Fruit fly (Drosophila melanogaster) whole organism, embryonic: ENCODE measurements around the gene lobo.
A peak's percentile ranks its signal among the peaks of the same experiment; 100 is the strongest.

Experiments
- CG10147 ChIP-seq: fragments of 200-800 bp; sonication (Bioruptor generic); optimal IDR thresholded peaks from 2 replicates; lab custom pipeline; 2019; ENCODE audit warnings: missing biosample characterization, mild to moderate bottlenecking, missing genetic modification characterization, moderate library complexity
- CG11085 ChIP-seq: fragments of 200-800 bp; sonication (Bioruptor generic); IDR thresholded peaks from 2 replicates; pipeline ENCODE4 v1.3.6; 2022; ENCODE audit warnings: missing biosample characterization, missing genetic modification characterization
- CG11093 ChIP-seq: fragments of 200-800 bp; sonication (Bioruptor generic); IDR thresholded peaks from 3 replicates; pipeline ENCODE4 v1.3.6; 2022; ENCODE audit warnings: missing biosample characterization, missing genetic modification characterization
- CG11504 ChIP-seq: fragments of 200-800 bp; sonication (Bioruptor generic); optimal IDR thresholded peaks from 3 replicates; lab custom pipeline; 2019; ENCODE audit warnings: missing biosample characterization, mild to moderate bottlenecking, missing genetic modification characterization, moderate library complexity
- CG12299 ChIP-seq: fragments of 200-800 bp; sonication (Bioruptor generic); optimal IDR thresholded peaks from 2 replicates; lab custom pipeline; 2018; ENCODE audit warnings: missing biosample characterization, mild to moderate bottlenecking, missing genetic modification characterization
- CG14710 ChIP-seq: fragments of 200-800 bp; sonication (Bioruptor generic); optimal IDR thresholded peaks from 3 replicates; lab custom pipeline; 2019; ENCODE audit warnings: missing biosample characterization, mild to moderate bottlenecking, missing genetic modification characterization, moderate library complexity
- CG16779 ChIP-seq: fragments of 200-800 bp; sonication (Bioruptor generic); IDR thresholded peaks from 2 replicates; pipeline ENCODE4 v1.3.6; 2022; ENCODE audit warnings: missing biosample characterization, missing genetic modification characterization
- CG17385 ChIP-seq: fragments of 200-800 bp; sonication (Bioruptor generic); optimal IDR thresholded peaks from 3 replicates; lab custom pipeline; 2018; ENCODE audit warnings: missing biosample characterization, mild to moderate bottlenecking, missing genetic modification characterization
- CG2129 ChIP-seq: fragments of 200-800 bp; sonication (Bioruptor generic); IDR thresholded peaks from 2 replicates; pipeline ENCODE4 v1.3.6; 2022; ENCODE audit warnings: missing biosample characterization, missing genetic modification characterization; ENCODE audit not compliant: partially characterized antibody
- CG30403 ChIP-seq: fragments of 200-800 bp; sonication (Bioruptor generic); optimal IDR thresholded peaks from 3 replicates; lab custom pipeline; 2016; ENCODE audit warnings: missing biosample characterization, missing genetic modification characterization
- CG31365 ChIP-seq: fragments of 200-800 bp; sonication (Bioruptor generic); optimal IDR thresholded peaks from 2 replicates; lab custom pipeline; 2018; ENCODE audit warnings: missing biosample characterization, mild to moderate bottlenecking, missing genetic modification characterization
- CG31441 ChIP-seq: fragments of 200-800 bp; sonication (Bioruptor generic); IDR thresholded peaks from 2 replicates; pipeline ENCODE4 v1.3.6; 2022; ENCODE audit warnings: missing biosample characterization, missing genetic modification characterization
- CG33557 ChIP-seq: fragments of 200-800 bp; sonication (Bioruptor generic); optimal IDR thresholded peaks from 2 replicates; lab custom pipeline; 2019; ENCODE audit warnings: missing biosample characterization, mild to moderate bottlenecking, missing genetic modification characterization, moderate library complexity
- CG34224 ChIP-seq: fragments of 200-800 bp; sonication (Bioruptor generic); IDR thresholded peaks from 3 replicates; pipeline ENCODE4 v1.3.6; 2022; ENCODE audit warnings: missing biosample characterization, missing genetic modification characterization; ENCODE audit not compliant: partially characterized antibody
- CG3847 ChIP-seq: fragments of 200-800 bp; sonication (Bioruptor generic); IDR thresholded peaks from 2 replicates; pipeline ENCODE4 v1.3.6; 2022; ENCODE audit warnings: missing biosample characterization, missing genetic modification characterization
- CG3995 ChIP-seq: fragments of 200-800 bp; sonication (Bioruptor generic); optimal IDR thresholded peaks from 3 replicates; lab custom pipeline; 2016; ENCODE audit warnings: missing biosample characterization, missing genetic modification characterization
- CG5245 ChIP-seq: fragments of 200-800 bp; sonication (Bioruptor generic); optimal IDR thresholded peaks from 3 replicates; lab custom pipeline; 2016; ENCODE audit warnings: missing biosample characterization, missing genetic modification characterization
- CG6272 ChIP-seq: fragments of 200-800 bp; sonication (Bioruptor generic); IDR thresholded peaks from 2 replicates; pipeline ENCODE4 v1.3.6; 2022; ENCODE audit warnings: missing biosample characterization, missing genetic modification characterization
- CG6765 ChIP-seq: fragments of 200-800 bp; sonication (Bioruptor generic); optimal IDR thresholded peaks from 3 replicates; lab custom pipeline; 2017; ENCODE audit warnings: missing biosample characterization, mild to moderate bottlenecking, missing genetic modification characterization
- CG9797 ChIP-seq: fragments of 200-800 bp; sonication (Bioruptor generic); optimal IDR thresholded peaks from 3 replicates; lab custom pipeline; 2018; ENCODE audit warnings: missing biosample characterization, mild to moderate bottlenecking, missing genetic modification characterization
- CHES-1-like ChIP-seq: fragments of 200-800 bp; sonication (Bioruptor generic); optimal IDR thresholded peaks from 2 replicates; lab custom pipeline; 2016; ENCODE audit warnings: missing biosample characterization, missing genetic modification characterization
- Ets65A ChIP-seq: fragments of 200-800 bp; sonication (Bioruptor generic); peaks from one replicate; lab custom pipeline; 2016; ENCODE audit warnings: missing biosample characterization, missing genetic modification characterization
- Fer2 ChIP-seq: fragments of 200-800 bp; sonication (Bioruptor generic); optimal IDR thresholded peaks from 2 replicates; lab custom pipeline; 2018; ENCODE audit warnings: missing biosample characterization, mild to moderate bottlenecking, missing genetic modification characterization, moderate library complexity
- Fer3 ChIP-seq: fragments of 200-800 bp; sonication (Bioruptor generic); optimal IDR thresholded peaks from 2 replicates; lab custom pipeline; 2018; ENCODE audit warnings: missing biosample characterization, mild to moderate bottlenecking, missing genetic modification characterization, moderate library complexity
- Hey ChIP-seq: fragments of 200-800 bp; sonication (Bioruptor generic); optimal IDR thresholded peaks from 3 replicates; lab custom pipeline; 2018; ENCODE audit warnings: missing biosample characterization, mild to moderate bottlenecking, missing genetic modification characterization
- HmgZ ChIP-seq: fragments of 200-800 bp; sonication (Bioruptor generic); optimal IDR thresholded peaks from 2 replicates; lab custom pipeline; 2018; ENCODE audit warnings: missing biosample characterization, mild to moderate bottlenecking, missing genetic modification characterization
- MESR4 ChIP-seq: fragments of 200-800 bp; sonication (Bioruptor generic); optimal IDR thresholded peaks from 2 replicates; lab custom pipeline; 2018; ENCODE audit warnings: missing biosample characterization, mild to moderate bottlenecking, missing genetic modification characterization, moderate library complexity
- Meics ChIP-seq: fragments of 200-800 bp; sonication (Bioruptor generic); optimal IDR thresholded peaks from 2 replicates; lab custom pipeline; 2017; ENCODE audit warnings: missing biosample characterization, mild to moderate bottlenecking, missing genetic modification characterization
- Taf1 ChIP-seq: fragments of 200-800 bp; sonication (Bioruptor generic); IDR thresholded peaks from 2 replicates; pipeline ENCODE4 v1.3.6; 2022; ENCODE audit warnings: missing biosample characterization, missing genetic modification characterization
- Xrp1 ChIP-seq: fragments of 200-800 bp; sonication (Bioruptor generic); IDR thresholded peaks from 2 replicates; pipeline ENCODE4 v1.3.6; 2022; ENCODE audit warnings: missing biosample characterization, missing genetic modification characterization
- ac ChIP-seq: fragments of 200-800 bp; sonication (Bioruptor generic); optimal IDR thresholded peaks from 3 replicates; lab custom pipeline; 2017; ENCODE audit warnings: missing biosample characterization, mild to moderate bottlenecking, missing genetic modification characterization
- bowl ChIP-seq: fragments of 200-800 bp; sonication (Bioruptor generic); IDR thresholded peaks from 2 replicates; pipeline ENCODE4 v1.3.6; 2022; ENCODE audit warnings: missing biosample characterization, missing genetic modification characterization
- ci ChIP-seq: fragments of 200-800 bp; sonication (Bioruptor generic); IDR thresholded peaks from 3 replicates; pipeline ENCODE4 v1.3.6; 2022; ENCODE audit warnings: missing biosample characterization, missing genetic modification characterization
- dan ChIP-seq: fragments of 200-800 bp; sonication (Bioruptor generic); IDR thresholded peaks from 2 replicates; pipeline ENCODE4 v1.3.6; 2022; ENCODE audit warnings: missing biosample characterization, missing genetic modification characterization
- dmrt11E ChIP-seq: fragments of 200-800 bp; sonication (Bioruptor generic); optimal IDR thresholded peaks from 3 replicates; lab custom pipeline; 2018; ENCODE audit warnings: missing biosample characterization, mild to moderate bottlenecking, missing genetic modification characterization, moderate library complexity
- emc ChIP-seq: fragments of 200-800 bp; sonication (Bioruptor generic); optimal IDR thresholded peaks from 2 replicates; lab custom pipeline; 2016; ENCODE audit warnings: missing biosample characterization, missing genetic modification characterization
- ems ChIP-seq: fragments of 200-800 bp; sonication (Bioruptor generic); optimal IDR thresholded peaks from 3 replicates; lab custom pipeline; 2016; ENCODE audit warnings: missing biosample characterization, missing genetic modification characterization
- fru ChIP-seq: fragments of >200 bp; optimal IDR thresholded peaks from 2 replicates; lab custom pipeline; 2017
- gce ChIP-seq: fragments of 200-800 bp; sonication (Bioruptor generic); IDR thresholded peaks from 3 replicates; pipeline ENCODE4 v1.3.6; 2022; ENCODE audit warnings: missing biosample characterization, missing genetic modification characterization
- h ChIP-seq: fragments of >200 bp; optimal IDR thresholded peaks from 2 replicates; lab custom pipeline; 2017
- knrl ChIP-seq: fragments of 200-800 bp; sonication (Bioruptor generic); IDR thresholded peaks from 3 replicates; pipeline ENCODE4 v1.3.6; 2022; ENCODE audit warnings: missing biosample characterization, missing genetic modification characterization; ENCODE audit not compliant: partially characterized antibody
- lov ChIP-seq, 2 experiments: fragments of 200-800 bp in 1 of 2; fragments of >200 bp in 1 of 2; sonication (Bioruptor generic) in 1 of 2; IDR thresholded peaks in 1 of 2; optimal IDR thresholded peaks in 1 of 2; 2 replicates in 1 of 2; 3 replicates in 1 of 2; pipeline versions ENCODE4 v1.3.6 to Lab custom; 2017 to 2022; ENCODE audit warnings: missing biosample characterization in 1 of 2, missing genetic modification characterization in 1 of 2
- nerfin-2 ChIP-seq: fragments of 200-800 bp; sonication (Bioruptor generic); IDR thresholded peaks from 2 replicates; pipeline ENCODE4 v1.3.6; 2022; ENCODE audit warnings: missing biosample characterization, missing genetic modification characterization; ENCODE audit not compliant: partially characterized antibody
- nmo ChIP-seq: fragments of 200-800 bp; sonication (Bioruptor generic); optimal IDR thresholded peaks from 2 replicates; lab custom pipeline; 2018; ENCODE audit warnings: missing biosample characterization, mild to moderate bottlenecking, missing genetic modification characterization, moderate library complexity
- onecut ChIP-seq: fragments of 200-800 bp; sonication (Bioruptor generic); IDR thresholded peaks from 2 replicates; pipeline ENCODE4 v1.3.6; 2022; ENCODE audit warnings: missing biosample characterization, missing genetic modification characterization
- sisA ChIP-seq: fragments of 200-800 bp; sonication (Bioruptor generic); IDR thresholded peaks from 2 replicates; pipeline ENCODE4 v1.3.6; 2022; ENCODE audit warnings: missing biosample characterization, missing genetic modification characterization
- tio ChIP-seq: fragments of 200-800 bp; sonication (Bioruptor generic); optimal IDR thresholded peaks from 2 replicates; lab custom pipeline; 2017; ENCODE audit warnings: missing biosample characterization, missing genetic modification characterization, inconsistent platforms
- trh ChIP-seq: fragments of 200-800 bp; sonication (Bioruptor generic); optimal IDR thresholded peaks from 2 replicates; lab custom pipeline; 2016; ENCODE audit warnings: missing biosample characterization, missing genetic modification characterization
- vvl ChIP-seq: fragments of 200-800 bp; sonication (Bioruptor generic); IDR thresholded peaks from 2 replicates; pipeline ENCODE4 v1.3.6; 2022; ENCODE audit warnings: missing biosample characterization, missing genetic modification characterization
- zen ChIP-seq: fragments of 200-800 bp; sonication (Bioruptor generic); optimal IDR thresholded peaks from 3 replicates; lab custom pipeline; 2018; ENCODE audit warnings: missing biosample characterization, mild to moderate bottlenecking, missing genetic modification characterization, moderate library complexity
- zen2 ChIP-seq: fragments of 200-800 bp; sonication (Bioruptor generic); IDR thresholded peaks from 3 replicates; pipeline ENCODE4 v1.3.6; 2022; ENCODE audit warnings: missing biosample characterization, missing genetic modification characterization; ENCODE audit not compliant: partially characterized antibody

Gene lobo

dm6 chr3R:25215123-25215522, 21.5 kb upstream of the lobo start, which contains the start of gene Saysd1 (continued):
- peak; percentile 71 for TF ChIP-seq nerfin-2 (GFP tag; lab: Robert Waterston, UW)
- peak; percentile 81 for TF ChIP-seq knrl
- no peak for TF ChIP-seq CG9797 (GFP tag; lab: Kevin White, UChicago)
- TF ChIP-seq CG3847: no peak
- TF ChIP-seq nmo: peak; percentile 26
- no peak for TF ChIP-seq ac
- no peak for TF ChIP-seq CG6272 (GFP tag; lab: Robert Waterston, UW)
- no peak for TF ChIP-seq Hey (tag; lab: Kevin White, UChicago)
- peak; percentile 32; the same call in 1 of the 3 replicates for TF ChIP-seq gce (GFP tag; lab: Robert Waterston, UW)
- TF ChIP-seq CG30403 (GFP tag; lab: Kevin White, UChicago): peak; percentile 20
- no peak for TF ChIP-seq zen
- no peak for TF ChIP-seq lov (optimal IDR thresholded peaks at IDR 0.05; lab: Kevin White, UChicago)
- no peak for TF ChIP-seq lov (GFP tag; IDR thresholded peaks at IDR 0.05; lab: Robert Waterston, UW)
- TF ChIP-seq CG31441 (GFP tag; lab: Robert Waterston, UW): peak; percentile 21; the same call in 1 of the 2 replicates
- no peak for TF ChIP-seq CG31365 (tag; lab: Kevin White, UChicago)
- TF ChIP-seq HmgZ (tag; lab: Kevin White, UChicago): peak; percentile 31
- no peak for TF ChIP-seq dmrt11E (tag; lab: Kevin White, UChicago)
- TF ChIP-seq sisA (GFP tag; lab: Robert Waterston, UW): no peak
- peak; percentile 91 for TF ChIP-seq CG34224
- no peak for TF ChIP-seq trh (GFP tag; lab: Kevin White, UChicago)
- peak; percentile 32 for TF ChIP-seq MESR4
- 0 out of 3 replicates have a peak, but pooled peaks have one; percentile 17 for TF ChIP-seq ci
- peak; percentile 6 for TF ChIP-seq emc (GFP tag; lab: Kevin White, UChicago)
- no peak for TF ChIP-seq Taf1 (GFP tag; lab: Robert Waterston, UW)
- TF ChIP-seq dan (GFP tag; lab: Robert Waterston, UW): no peak
- TF ChIP-seq CG11093 (GFP tag; lab: Robert Waterston, UW): no peak
- TF ChIP-seq h (lab: Kevin White, UChicago): no peak
- TF ChIP-seq CG10147: peak; percentile 13
- 0 out of 2 replicates have a peak, but pooled peaks have one; percentile 8 for TF ChIP-seq CG11085
- peak; percentile 25 for TF ChIP-seq CG14710
- TF ChIP-seq fru: no peak
- TF ChIP-seq Fer2 (tag; lab: Kevin White, UChicago): no peak
- TF ChIP-seq CG3995 (GFP tag; lab: Kevin White, UChicago): no peak
- no peak for TF ChIP-seq CG6765 (GFP tag; lab: Kevin White, UChicago)
- TF ChIP-seq CG11504 (tag; lab: Kevin White, UChicago): no peak
- no peak; the same call in 1 of the 2 replicates for TF ChIP-seq Xrp1 (GFP tag; lab: Robert Waterston, UW)
- TF ChIP-seq Ets65A: peak; percentile 50
- TF ChIP-seq bowl (GFP tag; lab: Robert Waterston, UW): no peak
- TF ChIP-seq onecut: no peak
- no peak for TF ChIP-seq CG16779 (GFP tag; lab: Robert Waterston, UW)
- peak; percentile 44 for TF ChIP-seq Meics (GFP tag; lab: Kevin White, UChicago)
- TF ChIP-seq ems (GFP tag; lab: Kevin White, UChicago): no peak
- TF ChIP-seq tio (GFP tag; lab: Kevin White, UChicago): no peak
- no peak for TF ChIP-seq CG12299
- peak; percentile 84 for TF ChIP-seq zen2 (GFP tag; lab: Robert Waterston, UW)
- TF ChIP-seq vvl (GFP tag; lab: Robert Waterston, UW): peak; percentile 60
- TF ChIP-seq CHES-1-like (GFP tag; lab: Kevin White, UChicago): no peak
- peak; percentile 70 for TF ChIP-seq CG2129 (GFP tag; lab: Robert Waterston, UW)
- peak; percentile 11 for TF ChIP-seq CG33557 (GFP tag; lab: Kevin White, UChicago)
- peak; percentile 31 for TF ChIP-seq Fer3
- TF ChIP-seq CG5245 (GFP tag; lab: Kevin White, UChicago): no peak
- no peak for TF ChIP-seq CG17385 (GFP tag; lab: Kevin White, UChicago)
